Worm (Caenorhabditis elegans): Measurements from ENCODE around the gene F22F7.11.

F22F7.11 gene

DNA sequence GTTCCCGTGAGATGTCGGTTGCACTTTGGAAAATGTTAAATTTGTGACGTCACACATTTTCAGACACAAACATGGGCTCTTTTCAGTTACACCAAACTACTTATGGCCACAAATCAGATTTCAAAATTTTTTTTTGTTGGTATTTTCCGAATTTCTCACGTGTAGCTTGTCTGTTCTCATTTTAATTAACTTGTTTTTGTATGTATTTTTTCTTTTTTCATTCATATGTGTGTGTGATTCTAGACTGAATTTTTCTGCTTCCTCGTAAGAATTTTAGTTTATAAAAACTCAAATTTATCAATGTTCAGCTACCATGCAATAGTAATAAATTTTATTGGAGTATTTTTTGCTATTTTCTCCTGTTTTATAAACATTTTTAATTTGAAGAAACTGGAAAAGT, 37.2 kb downstream of the F22F7.11 start, which contains the start of gene srbc-22:
Gene srbc-22, plus strand, starts transcription at position 301 of the 400 bp plus-strand sequence.
- TF ChIP-seq nhr-28 (tag; optimal IDR thresholded peaks at IDR 0.05): no peak
- TF ChIP-seq fkh-10 (GFP tag; optimal IDR thresholded peaks at IDR 0.05): no peak
- no peak for TF ChIP-seq unc-62 (GFP tag; optimal IDR thresholded peaks at IDR 0.05)

DNA sequence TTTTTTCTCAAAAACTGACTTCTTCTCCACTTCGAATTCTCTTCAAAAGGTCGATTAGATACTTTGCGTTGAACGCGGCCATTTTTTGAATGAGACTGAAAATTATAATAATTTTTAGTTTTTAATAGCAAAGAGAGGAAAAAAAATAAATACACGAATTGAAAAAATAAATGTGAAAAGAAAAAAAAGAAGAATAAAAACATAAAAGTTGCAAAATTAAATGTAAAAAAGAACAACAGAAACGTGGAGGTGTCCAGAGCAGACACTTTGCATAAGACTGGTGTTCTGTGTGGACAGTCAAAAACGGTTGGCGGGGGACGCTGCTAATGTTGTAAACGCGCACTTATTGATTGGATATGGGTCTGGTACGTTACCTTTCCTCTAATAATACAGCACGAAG, 39.7 kb downstream of the F22F7.11 start, which contains the start of gene C45H4.14:
Gene C45H4.14, minus strand, starts transcription at position 101 of the 400 bp plus-strand sequence.
- TF ChIP-seq ZK546.5 (tag; optimal IDR thresholded peaks at IDR 0.05) (no peak), aly-2 (tag; optimal IDR thresholded peaks at IDR 0.05) (no peak), mdl-1 (tag; optimal IDR thresholded peaks at IDR 0.05) (no peak), fkh-10 (GFP tag; optimal IDR thresholded peaks at IDR 0.05) (no peak), unc-39 (tag; optimal IDR thresholded peaks at IDR 0.05) (no peak)

DNA sequence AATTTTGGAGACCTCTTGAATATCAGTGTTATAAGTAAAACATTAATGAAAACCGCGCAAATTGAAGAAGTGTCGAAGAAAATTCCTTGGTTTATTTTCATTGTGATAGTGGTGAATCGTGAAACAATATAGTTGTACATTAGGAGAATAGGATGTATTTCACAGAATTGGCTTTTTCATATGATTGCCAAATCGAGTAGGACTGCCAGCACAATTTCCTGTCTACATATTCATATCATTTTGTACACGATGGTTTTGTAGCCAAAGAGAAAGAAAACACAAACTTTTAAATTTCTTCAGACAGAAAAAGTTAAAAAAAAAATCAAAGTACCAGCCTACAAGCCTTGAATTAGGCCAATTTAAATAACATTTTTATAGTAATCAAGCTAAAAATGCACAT, 44.1 kb downstream of the F22F7.11 start, which contains the start of gene str-255:
Gene str-255, minus strand, starts transcription at position 101 of the 400 bp plus-strand sequence.
- TF ChIP-seq unc-39 (tag; optimal IDR thresholded peaks at IDR 0.05) (no peak), lin-15B (tag; optimal IDR thresholded peaks at IDR 0.05) (no peak), ztf-11 (tag; optimal IDR thresholded peaks at IDR 0.05) (no peak), fkh-2 (tag; optimal IDR thresholded peaks at IDR 0.05) (no peak), lin-39 (tag; optimal IDR thresholded peaks at IDR 0.05) (no peak), nhr-76 (tag; optimal IDR thresholded peaks at IDR 0.05) (no peak), daf-12 (tag; optimal IDR thresholded peaks at IDR 0.05) (no peak)

DNA sequence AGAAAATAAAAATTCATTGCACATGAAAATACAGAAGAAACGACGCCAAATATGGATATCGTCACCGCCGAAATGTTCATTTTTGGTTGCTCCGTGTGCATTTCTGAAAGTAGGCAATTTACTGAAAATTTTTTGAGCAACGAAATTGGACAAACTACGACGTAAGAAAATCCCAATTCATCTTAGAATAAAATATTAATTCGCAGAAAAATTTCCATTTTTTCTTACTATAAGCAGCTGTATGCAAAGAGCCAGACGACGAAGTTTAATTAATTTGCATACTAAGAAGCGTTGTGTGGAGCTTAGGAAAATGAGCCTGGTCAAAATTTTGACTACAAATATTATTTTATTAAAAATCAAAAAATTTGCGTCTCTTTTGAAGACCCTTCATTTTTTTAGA, 47.0 kb downstream of the F22F7.11 start, which contains the start of gene srbc-19:
Gene srbc-19, minus strand, starts transcription at position 101 of the 400 bp plus-strand sequence.
- TF ChIP-seq ztf-11 (tag; optimal IDR thresholded peaks at IDR 0.05) (no peak), egl-5 (tag; optimal IDR thresholded peaks at IDR 0.05) (no peak), lsy-12 (tag; optimal IDR thresholded peaks at IDR 0.05) (no peak), sea-2 (GFP tag; optimal IDR thresholded peaks at IDR 0.05) (no peak), mml-1 (tag; optimal IDR thresholded peaks at IDR 0.05) (no peak), lin-15B (tag; optimal IDR thresholded peaks at IDR 0.05) (no peak), ztf-4 (tag; optimal IDR thresholded peaks at IDR 0.05) (no peak), hmg-11 (tag; optimal IDR thresholded peaks at IDR 0.05) (no peak), ceh-9 (tag; optimal IDR thresholded peaks at IDR 0.05) (no peak), skn-1 (tag; optimal IDR thresholded peaks at IDR 0.05) (no peak), fkh-10 (GFP tag; optimal IDR thresholded peaks at IDR 0.05) (no peak), zag-1 (tag; optimal IDR thresholded peaks at IDR 0.05) (no peak)

All from whole organism, L3 larva.